Worm (Caenorhabditis elegans): Measurements from ENCODE around the gene F54D5.17.
A peak's percentile ranks its signal among the peaks of the same experiment; 100 is the strongest.

The F54D5.17 gene

DNA sequence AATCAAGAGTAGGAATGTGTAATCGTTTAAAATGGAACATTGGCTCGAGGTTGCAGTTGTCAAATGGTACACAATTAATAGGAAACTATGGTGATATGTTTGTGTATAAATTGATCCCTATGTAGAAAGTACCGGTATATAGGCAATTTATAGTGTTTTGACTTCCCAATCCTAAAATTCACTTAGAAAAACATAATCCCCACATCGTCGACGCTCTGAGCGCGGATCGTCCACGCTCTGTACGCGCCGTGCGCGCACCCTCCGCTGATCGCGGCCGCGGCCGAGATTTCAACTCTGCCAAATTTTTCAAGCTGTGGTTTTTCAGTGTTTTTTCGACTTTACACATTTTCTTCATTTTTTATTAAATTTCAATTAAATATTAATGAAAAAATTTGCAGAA lies at the start of gene F54D5.17:
F54D5.17 (plus strand) TSS at position 301 of the 400 bp plus-strand sequence.
- TF ChIP-seq hnd-1 (tag; optimal IDR thresholded peaks at IDR 0.05) (no peak), tbx-37 (GFP tag; conservative IDR thresholded peaks at IDR 0.05) (no peak), tbx-11 (GFP tag; IDR thresholded peaks at IDR 0.05) (no peak), ceh-13 (GFP tag; optimal IDR thresholded peaks at IDR 0.05) (no peak), ama-1 (optimal IDR thresholded peaks at IDR 0.05) (no peak), aly-1 (tag; optimal IDR thresholded peaks at IDR 0.05) (no peak)

DNA sequence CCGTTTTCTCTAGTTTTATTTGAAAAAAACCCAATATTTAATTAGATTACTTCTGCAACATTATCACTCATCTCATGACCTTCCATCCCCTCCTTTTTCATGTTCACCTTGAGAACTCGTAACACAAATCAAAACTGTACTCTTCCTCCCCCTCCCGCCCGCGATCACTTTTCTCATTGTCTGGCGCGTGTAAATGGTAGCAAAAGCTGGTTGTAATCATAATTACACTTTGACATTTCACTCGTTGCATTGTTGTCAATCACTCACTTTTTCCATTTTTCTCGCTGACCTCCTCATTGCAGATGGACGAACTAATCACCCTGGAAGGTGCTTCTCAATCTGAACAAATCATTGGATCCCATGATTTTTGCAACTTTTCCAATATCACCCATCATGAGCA lies 46.1 kb upstream of the F54D5.17 start, which contains the start of gene npr-41:
npr-41 (plus strand) TSS at position 301 of the 400 bp plus-strand sequence.
- TF ChIP-seq scrt-1 (GFP tag; IDR thresholded peaks at IDR 0.05): no peak
- no peak for TF ChIP-seq ets-7 (tag; optimal IDR thresholded peaks at IDR 0.05)
- no peak for TF ChIP-seq ceh-36 (tag; optimal IDR thresholded peaks at IDR 0.05)

DNA sequence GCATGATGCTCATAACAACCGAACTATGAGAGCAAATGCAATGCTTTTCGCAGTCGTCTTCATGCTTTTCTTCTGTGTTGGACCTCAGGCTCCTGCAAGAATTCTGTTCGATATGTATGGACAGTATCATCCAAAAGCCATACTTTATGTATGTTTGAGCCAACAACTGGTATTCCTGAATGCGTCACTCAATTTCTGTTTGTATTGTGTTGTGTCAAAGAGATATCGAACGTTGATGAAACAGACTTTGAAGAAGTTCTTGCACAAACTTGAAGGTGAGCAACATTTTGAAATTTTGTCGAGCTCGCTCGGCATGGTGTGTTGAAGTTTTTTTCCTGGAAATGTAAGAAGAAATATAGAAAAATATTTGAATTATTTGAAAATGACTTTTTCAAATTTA lies 43.5 kb upstream of the F54D5.17 start:
- TF ChIP-seq flt-1 (GFP tag; IDR thresholded peaks at IDR 0.05): no peak

DNA sequence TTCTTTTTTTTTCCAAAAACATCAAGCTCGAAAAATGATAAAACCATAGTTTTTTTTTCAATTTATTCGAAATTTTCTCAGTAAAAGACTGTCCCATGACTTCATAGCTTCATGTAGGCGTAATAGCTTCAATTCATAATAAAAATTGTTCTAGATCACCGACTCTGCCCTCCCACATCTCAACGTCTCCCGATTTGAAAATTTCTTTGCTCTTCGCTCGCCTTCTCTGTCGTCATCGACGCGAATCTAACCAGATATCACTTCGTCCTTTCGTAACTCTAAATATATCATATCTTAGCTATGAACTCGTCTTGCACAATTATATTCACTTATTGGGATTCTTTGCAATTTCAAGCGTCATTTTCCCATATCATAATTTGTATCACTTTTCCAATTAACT lies 41.7 kb upstream of the F54D5.17 start, which contains the start of gene srh-44:
srh-44 (plus strand) TSS at position 301 of the 400 bp plus-strand sequence.
- TF ChIP-seq hmbx-1 (tag; optimal IDR thresholded peaks at IDR 0.05): no peak
- no peak for TF ChIP-seq tra-4 (tag; optimal IDR thresholded peaks at IDR 0.05)
- TF ChIP-seq B0310.2 (tag; optimal IDR thresholded peaks at IDR 0.05): no peak
- TF ChIP-seq F13C5.2 (tag; optimal IDR thresholded peaks at IDR 0.05): no peak
- no peak for TF ChIP-seq aly-1 (tag; optimal IDR thresholded peaks at IDR 0.05)
- no peak for TF ChIP-seq scrt-1 (GFP tag; IDR thresholded peaks at IDR 0.05)
- no peak for TF ChIP-seq ceh-36 (tag; optimal IDR thresholded peaks at IDR 0.05)
- TF ChIP-seq tbx-11 (GFP tag; IDR thresholded peaks at IDR 0.05): no peak
- no peak for TF ChIP-seq hnd-1 (tag; optimal IDR thresholded peaks at IDR 0.05)
- TF ChIP-seq flt-1 (GFP tag; IDR thresholded peaks at IDR 0.05): no peak
- no peak for TF ChIP-seq ama-1 (optimal IDR thresholded peaks at IDR 0.05)
- no peak for TF ChIP-seq hmg-4 (GFP tag; optimal IDR thresholded peaks at IDR 0.05)
- no peak for TF ChIP-seq tbx-37 (GFP tag; conservative IDR thresholded peaks at IDR 0.05)

DNA sequence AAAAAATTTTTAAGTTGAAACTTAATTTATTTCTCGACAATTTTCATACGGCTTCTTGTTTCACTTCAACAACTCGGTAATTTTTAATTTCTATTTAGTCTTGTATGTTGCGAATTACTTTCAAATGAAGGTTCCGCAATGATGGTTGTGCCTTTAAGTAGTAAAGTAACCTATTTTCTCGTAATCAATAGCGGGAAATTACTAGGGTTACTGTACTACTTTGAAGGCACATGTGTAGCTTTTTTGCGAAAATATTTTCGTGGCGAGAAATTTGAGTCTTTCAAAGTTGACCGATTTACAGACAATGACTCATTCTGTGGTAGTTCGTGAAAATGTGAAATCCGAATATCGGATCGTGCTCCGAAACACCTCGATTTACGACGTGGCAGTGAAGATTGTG lies 38.3 kb upstream of the F54D5.17 start, which contains the start of gene B0334.10:
B0334.10 (plus strand) TSS at position 301 of the 400 bp plus-strand sequence.
- TF ChIP-seq sea-1 (GFP tag; conservative IDR thresholded peaks at IDR 0.05) (no peak), tbx-37 (GFP tag; conservative IDR thresholded peaks at IDR 0.05) (no peak)

DNA sequence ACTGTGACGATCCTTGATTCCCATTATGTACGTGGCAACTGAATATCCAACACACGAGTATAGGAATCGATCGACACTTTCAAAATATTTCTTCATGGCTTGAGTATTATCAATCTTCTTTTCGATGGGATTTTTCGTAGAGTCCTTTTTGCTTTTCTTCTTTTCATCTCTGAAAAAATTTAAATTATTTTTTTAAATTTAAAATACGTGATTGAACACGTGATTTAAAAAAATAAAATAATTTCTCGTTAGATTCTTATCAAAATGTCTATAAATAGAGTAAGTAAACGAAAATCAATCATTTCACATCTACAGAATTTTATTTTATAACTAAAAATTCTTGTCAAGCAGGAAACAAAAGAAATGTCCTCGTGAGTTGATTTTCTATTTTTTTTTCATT lies 35.1 kb upstream of the F54D5.17 start, which contains the start of gene Y62F5A.10:
Y62F5A.10 (plus strand) TSS at position 301 of the 400 bp plus-strand sequence.
- TF ChIP-seq sea-1 (GFP tag; conservative IDR thresholded peaks at IDR 0.05) (no peak), tbx-11 (GFP tag; IDR thresholded peaks at IDR 0.05) (no peak), ceh-13 (GFP tag; optimal IDR thresholded peaks at IDR 0.05) (no peak), hmg-4 (GFP tag; optimal IDR thresholded peaks at IDR 0.05) (no peak), ama-1 (optimal IDR thresholded peaks at IDR 0.05) (no peak), scrt-1 (GFP tag; IDR thresholded peaks at IDR 0.05) (no peak), pes-1 (GFP tag; IDR thresholded peaks at IDR 0.05) (no peak)

DNA sequence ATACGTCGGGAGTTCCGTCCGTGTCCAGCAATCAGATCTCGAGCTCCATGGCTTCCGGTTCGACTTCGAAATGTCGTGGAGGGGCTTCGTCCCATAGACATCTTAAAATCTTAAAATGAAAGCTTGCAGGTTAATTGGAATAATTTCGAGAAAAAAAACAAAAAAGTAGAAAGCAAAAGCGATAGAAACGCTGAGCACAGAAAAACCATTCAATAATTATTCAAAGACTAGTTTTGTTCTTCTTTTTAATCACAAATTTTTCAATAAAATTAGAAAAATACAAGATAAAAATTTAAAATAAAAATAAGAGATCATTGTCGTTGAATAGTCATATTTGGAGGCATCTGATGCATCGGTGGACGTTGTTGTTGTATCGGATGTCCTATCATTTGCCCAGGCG lies 29.5 kb upstream of the F54D5.17 start, which contains the start of gene age-1:
age-1 (minus strand) TSS at position 101 of the 400 bp plus-strand sequence.
- TF ChIP-seq ceh-36 (tag; optimal IDR thresholded peaks at IDR 0.05) (no peak), hnd-1 (tag; optimal IDR thresholded peaks at IDR 0.05) (no peak), scrt-1 (GFP tag; IDR thresholded peaks at IDR 0.05) (no peak), flt-1 (GFP tag; IDR thresholded peaks at IDR 0.05) (no peak), tbx-37 (GFP tag; conservative IDR thresholded peaks at IDR 0.05) (no peak), pes-1 (GFP tag; IDR thresholded peaks at IDR 0.05) (no peak), B0310.2 (tag; optimal IDR thresholded peaks at IDR 0.05) (no peak), hmbx-1 (tag; optimal IDR thresholded peaks at IDR 0.05) (no peak), ets-7 (tag; optimal IDR thresholded peaks at IDR 0.05) (no peak)

DNA sequence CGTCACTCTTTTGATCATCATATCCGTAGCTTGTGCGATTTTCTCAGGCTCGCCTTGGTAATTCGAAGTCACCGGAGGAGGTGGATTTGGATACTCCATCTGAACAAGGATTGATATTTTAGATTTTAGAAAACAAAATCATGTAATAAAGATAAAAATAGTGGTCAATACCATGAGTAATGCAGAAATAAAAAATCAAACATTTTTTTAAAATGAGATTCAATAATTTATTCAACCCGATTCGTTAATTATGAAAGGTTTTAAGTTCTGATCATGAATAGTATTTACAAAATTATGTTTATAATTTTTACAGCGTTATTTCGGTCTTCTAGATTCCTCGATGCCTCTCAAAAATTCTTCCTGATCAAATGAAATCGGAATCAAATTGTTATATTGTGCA lies 22.7 kb upstream of the F54D5.17 start, which contains the start of gene mdt-8:
mdt-8 (minus strand) TSS at position 101 of the 400 bp plus-strand sequence.
- no peak for TF ChIP-seq tra-4 (tag; optimal IDR thresholded peaks at IDR 0.05)
- no peak for TF ChIP-seq hmbx-1 (tag; optimal IDR thresholded peaks at IDR 0.05)
- no peak for TF ChIP-seq aly-1 (tag; optimal IDR thresholded peaks at IDR 0.05)

DNA sequence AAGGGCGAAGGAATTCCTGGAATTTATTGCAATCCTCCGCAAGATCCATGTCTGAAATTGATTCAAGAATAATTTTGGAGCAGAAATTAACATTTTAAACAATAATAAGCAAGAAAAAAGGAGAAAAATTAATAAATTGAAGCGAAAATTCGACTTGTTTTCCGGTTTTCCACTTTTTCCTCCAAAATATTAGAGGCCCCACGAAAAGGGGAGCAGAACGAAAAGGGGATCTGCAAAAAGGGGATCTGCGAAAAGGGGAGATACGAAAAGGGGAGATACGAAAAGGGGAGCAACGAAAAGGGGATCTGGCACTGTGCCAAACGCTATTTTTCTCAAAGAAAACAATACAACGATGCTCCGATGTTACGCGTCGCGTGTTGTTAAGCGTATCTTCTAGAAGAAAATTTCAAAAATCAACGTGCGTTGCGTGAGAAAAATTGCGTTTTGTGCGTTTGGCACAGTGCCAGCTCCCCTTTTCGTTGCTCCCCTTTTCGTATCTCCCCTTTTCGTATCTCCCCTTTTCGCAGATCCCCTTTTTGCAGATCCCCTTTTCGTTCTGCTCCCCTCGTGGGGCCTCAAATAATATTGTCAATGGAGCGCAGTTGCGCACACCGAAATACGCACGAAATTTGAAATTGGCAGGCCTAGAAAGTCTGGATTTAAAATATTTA lies 21.9 kb upstream of the F54D5.17 start, which contains the start of gene Y62F5A.12:
Y62F5A.12 (minus strand) TSS at position 51 of the 671 bp plus-strand sequence.
- TF ChIP-seq tbx-37 (GFP tag; conservative IDR thresholded peaks at IDR 0.05) (peak; percentile 86), pes-1 (GFP tag; IDR thresholded peaks at IDR 0.05) (peak; percentile 86), sea-1 (GFP tag; conservative IDR thresholded peaks at IDR 0.05) (peak; percentile 79), hmg-4 (GFP tag; optimal IDR thresholded peaks at IDR 0.05) (peak; percentile 13), tbx-11 (GFP tag; IDR thresholded peaks at IDR 0.05) (peak; percentile 63), flt-1 (GFP tag; IDR thresholded peaks at IDR 0.05) (peak; percentile 82), hnd-1 (tag; optimal IDR thresholded peaks at IDR 0.05) (peak; percentile 36), ceh-13 (GFP tag; optimal IDR thresholded peaks at IDR 0.05) (peak; percentile 14), ets-7 (tag; optimal IDR thresholded peaks at IDR 0.05) (peak; percentile 70), scrt-1 (GFP tag; IDR thresholded peaks at IDR 0.05) (peak; percentile 71; the same call in 1 of the 2 replicates)
